Worm (Caenorhabditis elegans): Measurements from ENCODE around the gene cubn-1.

- TF ChIP-seq skn-1 (tag; optimal IDR thresholded peaks at IDR 0.05) (no peak), unc-39 (tag; optimal IDR thresholded peaks at IDR 0.05) (no peak), nhr-43 (tag; optimal IDR thresholded peaks at IDR 0.05; ENCODE audit: poor library complexity, severe bottlenecking) (peak; percentile 27)
Observed at ce11 chrV:12659426-12659825, 48.3 kb downstream of the cubn-1 start, which contains the start of gene ccch-3.
